Worm (Caenorhabditis elegans) whole organism, L4 larva: ENCODE measurements around the gene F43C11.2.

ENCODE experiments used
- F49E8.2 ChIP-seq: sonication (generic microtip); optimal IDR thresholded peaks from 2 replicates; lab custom pipeline; 2016; ENCODE audit warnings: missing compliant biosample characterization, mild to moderate bottlenecking, missing genetic modification characterization, borderline replicate concordance
- T20F7.1 ChIP-seq: fragments of 200-800 bp; sonication (Bioruptor generic); optimal IDR thresholded peaks from 2 replicates; lab custom pipeline; 2018; ENCODE audit warnings: mild to moderate bottlenecking, missing genetic modification characterization, missing compliant biosample characterization
- Y75B8A.6 ChIP-seq: fragments of 200-800 bp; sonication (Bioruptor generic); IDR thresholded peaks from 2 replicates; pipeline ENCODE4 v1.3.6; 2022; ENCODE audit warnings: missing genetic modification reagents, missing genetic modification characterization, missing compliant biosample characterization
- aha-1 ChIP-seq: fragments of 150-350 bp; peaks from one replicate; lab custom pipeline; 2014; ENCODE audit warnings: missing biosample characterization, missing genetic modification characterization
- ceh-32 ChIP-seq: sonication (generic microtip); optimal IDR thresholded peaks from 2 replicates; lab custom pipeline; 2016; ENCODE audit warnings: mild to moderate bottlenecking, missing genetic modification characterization, missing compliant biosample characterization; ENCODE audit not compliant: poor library complexity
- ceh-44 ChIP-seq: fragments of 200-800 bp; sonication (Bioruptor generic); IDR thresholded peaks from 2 replicates; pipeline ENCODE4 v1.3.6; 2022; ENCODE audit warnings: missing genetic modification reagents, missing genetic modification characterization, missing compliant biosample characterization
- ctbp-1 ChIP-seq: fragments of 200-800 bp; sonication (Bioruptor generic); IDR thresholded peaks from 2 replicates; pipeline ENCODE4 v1.3.6; 2022; ENCODE audit warnings: missing genetic modification reagents, missing genetic modification characterization, missing compliant biosample characterization
- daf-12 ChIP-seq: fragments of 150-350 bp; optimal IDR thresholded peaks from 2 replicates; lab custom pipeline; 2014; ENCODE audit warnings: missing biosample characterization, missing genetic modification reagents, missing genetic modification characterization
- daf-16 ChIP-seq, 3 experiments: sonication (generic microtip); optimal IDR thresholded peaks; 2 replicates each; lab custom pipeline; 2016 to 2017; ENCODE audit warnings: missing genetic modification characterization in 3 of 3, missing genetic modification reagents in 3 of 3, mild to moderate bottlenecking in 2 of 3, missing compliant biosample characterization in 2 of 3, missing biosample characterization in 1 of 3, moderate library complexity in 1 of 3
- daf-8 ChIP-seq: fragments of 200-800 bp; sonication (Bioruptor generic); IDR thresholded peaks from 2 replicates; pipeline ENCODE4 v1.3.6; 2022; ENCODE audit warnings: missing genetic modification characterization, missing compliant biosample characterization
- dmd-6 ChIP-seq: fragments of 200-800 bp; sonication (Bioruptor generic); IDR thresholded peaks from 2 replicates; pipeline ENCODE4 v1.3.6; 2022; ENCODE audit warnings: missing genetic modification reagents, missing genetic modification characterization, missing compliant biosample characterization
- duxl-1 ChIP-seq: sonication (generic microtip); optimal IDR thresholded peaks from 2 replicates; lab custom pipeline; 2016; ENCODE audit warnings: mild to moderate bottlenecking, missing genetic modification characterization, moderate library complexity, missing compliant biosample characterization; ENCODE audit not compliant: poor library complexity
- dve-1 ChIP-seq: sonication (generic microtip); optimal IDR thresholded peaks from 2 replicates; lab custom pipeline; 2017; ENCODE audit warnings: antibody characterized with exemption, mild to moderate bottlenecking, missing genetic modification characterization, missing compliant biosample characterization; ENCODE audit not compliant: insufficient read depth
- hlh-11 ChIP-seq: fragments of 200-800 bp; sonication (Bioruptor generic); optimal IDR thresholded peaks from 2 replicates; lab custom pipeline; 2018; ENCODE audit warnings: mild to moderate bottlenecking, missing genetic modification characterization, missing compliant biosample characterization
- hlh-30 ChIP-seq: sonication (generic microtip); optimal IDR thresholded peaks from 2 replicates; lab custom pipeline; 2017; ENCODE audit warnings: antibody characterized with exemption, mild to moderate bottlenecking, missing genetic modification characterization, missing compliant biosample characterization; ENCODE audit not compliant: insufficient read depth
- hmg-1.1 ChIP-seq: fragments of 200-800 bp; sonication (Bioruptor generic); IDR thresholded peaks from 2 replicates; pipeline ENCODE4 v1.3.6; 2022; ENCODE audit warnings: missing genetic modification reagents, missing genetic modification characterization, missing compliant biosample characterization
- lin-1 ChIP-seq: fragments of 200-800 bp; sonication (Bioruptor generic); IDR thresholded peaks from 2 replicates; pipeline ENCODE4 v1.3.6; 2022; ENCODE audit warnings: missing genetic modification reagents, missing genetic modification characterization, missing compliant biosample characterization
- lin-15B ChIP-seq: fragments of 150-350 bp; sonication (generic microtip); optimal IDR thresholded peaks from 3 replicates; lab custom pipeline; 2014; ENCODE audit warnings: missing biosample characterization, missing genetic modification characterization
- lin-29 ChIP-seq: fragments of 200-800 bp; sonication (Bioruptor generic); IDR thresholded peaks from 2 replicates; pipeline ENCODE4 v1.3.6; 2022; ENCODE audit warnings: missing genetic modification reagents, missing genetic modification characterization, missing compliant biosample characterization
- nhr-237 ChIP-seq: sonication (generic microtip); optimal IDR thresholded peaks from 2 replicates; lab custom pipeline; 2017; ENCODE audit warnings: missing biosample characterization, missing genetic modification characterization
- nhr-28 ChIP-seq: fragments of 150-350 bp; optimal IDR thresholded peaks from 2 replicates; lab custom pipeline; 2014; ENCODE audit warnings: missing biosample characterization, missing genetic modification characterization
- nhr-41 ChIP-seq: fragments of 200-800 bp; sonication (Bioruptor generic); IDR thresholded peaks from 2 replicates; pipeline ENCODE4 v1.3.6; 2022; ENCODE audit warnings: missing genetic modification reagents, missing genetic modification characterization, missing compliant biosample characterization
- nhr-6 ChIP-seq: fragments of 150-350 bp; optimal IDR thresholded peaks from 2 replicates; lab custom pipeline; 2014; ENCODE audit warnings: missing biosample characterization, missing genetic modification characterization
- php-3 ChIP-seq: fragments of 200-800 bp; sonication (Bioruptor generic); IDR thresholded peaks from 2 replicates; pipeline ENCODE4 v1.3.6; 2022; ENCODE audit warnings: missing genetic modification reagents, missing genetic modification characterization, missing compliant biosample characterization
- pqm-1 ChIP-seq: sonication (generic microtip); optimal IDR thresholded peaks from 2 replicates; lab custom pipeline; 2017; ENCODE audit warnings: missing biosample characterization, missing genetic modification characterization
- set-16 ChIP-seq: fragments of 200-800 bp; sonication (Bioruptor generic); IDR thresholded peaks from 2 replicates; pipeline ENCODE4 v1.3.6; 2022; ENCODE audit warnings: missing genetic modification reagents, missing genetic modification characterization, missing compliant biosample characterization
- spr-3 ChIP-seq: fragments of 200-800 bp; sonication (Bioruptor generic); optimal IDR thresholded peaks from 2 replicates; lab custom pipeline; 2018; ENCODE audit warnings: mild to moderate bottlenecking, missing genetic modification characterization, missing compliant biosample characterization
- unc-39 ChIP-seq: sonication (generic microtip); optimal IDR thresholded peaks from 2 replicates; lab custom pipeline; 2017; ENCODE audit warnings: missing biosample characterization, missing genetic modification characterization
- unc-62 ChIP-seq, 3 experiments: fragments of 150-350 bp in 1 of 3; sonication (generic microtip); optimal IDR thresholded peaks in 2 of 3; peaks in 1 of 3; 1 replicate in 1 of 3; 2 replicates in 2 of 3; lab custom pipeline; 2014 to 2017; ENCODE audit warnings: missing biosample characterization in 3 of 3, missing genetic modification characterization in 3 of 3, missing genetic modification reagents in 3 of 3, missing genotype in 1 of 3
- ztf-7 ChIP-seq: fragments of 150-350 bp; optimal IDR thresholded peaks from 2 replicates; lab custom pipeline; 2014; ENCODE audit warnings: missing biosample characterization, missing genetic modification characterization

F43C11.2 gene

ce11 chrII:2317883-2318357 is 36.7 kb upstream of the F43C11.2 start, which contains the start of the genes ZK1240.5 and ZK1240.9:
TSS of gene ZK1240.5 (minus strand) at chrII:2317933.
TSS of gene ZK1240.9 (plus strand) at chrII:2318189.
- TF ChIP-seq pqm-1 (tag; lab: Kevin White, UChicago) (peak; percentile 76), lin-15B (tag; lab: Kevin White, UChicago) (no peak), dmd-6 (GFP tag; lab: Robert Waterston, UW) (0 out of 2 replicates have a peak, but pooled peaks have one; percentile 14), nhr-28 (peak; percentile 26), lin-29 (no peak), unc-62 (GFP tag; optimal IDR thresholded peaks at IDR 0.05 in 1 of 2; lab: Kevin White, UChicago) (peak in 1 of 2 experiments; percentile 72), unc-62 (tag; optimal IDR thresholded peaks at IDR 0.05; lab: Kevin White, UChicago) (no peak), aha-1 (tag; lab: Kevin White, UChicago) (peak; percentile 22), php-3 (GFP tag; lab: Robert Waterston, UW) (peak; percentile 9; the same call in 1 of the 2 replicates)
- TF ChIP-seq, all 104 proteins: peak for 6

- TF ChIP-seq ceh-32 (tag; lab: Kevin White, UChicago), result no peak
- TF ChIP-seq dmd-6 (GFP tag; lab: Robert Waterston, UW), result peak; percentile 69
- no peak for TF ChIP-seq duxl-1 (tag; lab: Kevin White, UChicago)
- peak; percentile 23 for TF ChIP-seq dve-1
- TF ChIP-seq hlh-11 (tag; lab: Kevin White, UChicago), result peak; percentile 58
- TF ChIP-seq php-3 (GFP tag; lab: Robert Waterston, UW), result 0 out of 2 replicates have a peak, but pooled peaks have one; percentile 48
- peak; percentile 55; the same call in 1 of the 2 replicates for TF ChIP-seq nhr-41 (GFP tag; lab: Robert Waterston, UW)
- no peak for TF ChIP-seq daf-12 (tag; lab: Kevin White, UChicago)
- no peak for TF ChIP-seq daf-16 (GFP tag; optimal IDR thresholded peaks at IDR 0.05; lab: Kevin White, UChicago)
- TF ChIP-seq daf-16 (tag; optimal IDR thresholded peaks at IDR 0.05; lab: Kevin White, UChicago), result peak; percentile 62
- TF ChIP-seq unc-62 (GFP tag; optimal IDR thresholded peaks at IDR 0.05 in 1 of 2; lab: Kevin White, UChicago), result peak in 1 of 2 experiments; percentile 37
- TF ChIP-seq unc-62 (tag; optimal IDR thresholded peaks at IDR 0.05; lab: Kevin White, UChicago), result no peak
- TF ChIP-seq pqm-1 (tag; lab: Kevin White, UChicago), result peak; percentile 91
- TF ChIP-seq aha-1 (tag; lab: Kevin White, UChicago), result peak; percentile 80
- peak; percentile 78 for TF ChIP-seq nhr-28
- TF ChIP-seq T20F7.1 (GFP tag; lab: Kevin White, UChicago), result peak; percentile 32
These were observed 34.5 kb upstream of the F43C11.2 start, which contains the start of gene ZK1240.3 for ce11 chrII:2320097-2320496. TSS of gene ZK1240.3 (plus strand) at chrII:2320334.

DNA sequence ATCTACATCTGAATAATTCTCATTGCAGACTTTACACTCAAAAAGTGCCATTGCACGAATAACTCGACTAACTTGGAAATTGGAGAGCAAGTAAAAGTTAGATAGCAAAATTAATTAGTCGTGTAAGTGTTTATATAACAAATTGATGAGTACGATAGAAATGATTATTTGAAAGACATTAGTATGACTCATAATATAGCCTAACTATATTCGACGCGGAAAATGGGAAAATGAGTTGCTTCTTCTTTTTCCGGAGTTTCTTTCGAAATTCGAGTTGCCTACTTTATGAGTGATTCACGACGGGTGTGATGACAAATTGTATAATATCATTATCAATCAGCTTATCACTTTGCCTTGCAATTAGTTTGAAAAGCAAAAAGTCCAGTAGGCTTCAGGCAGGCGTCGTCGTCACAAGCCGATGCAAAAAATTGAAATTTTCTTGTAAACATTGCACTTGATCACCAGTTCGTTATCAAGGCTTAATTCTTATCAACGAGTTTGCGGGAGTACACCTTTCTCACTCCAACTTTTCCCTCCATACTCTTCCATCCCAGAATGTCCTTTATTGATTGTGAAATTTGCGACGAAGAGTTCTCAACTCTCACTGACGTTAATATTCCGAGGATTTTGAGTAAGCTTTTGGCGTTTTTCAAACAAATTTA is 31.6 kb upstream of the F43C11.2 start, which contains the start of the genes ZK1240.6 and ZK1240.2:
Gene ZK1240.6 (minus strand): TSS at position 51 of the 662 bp plus-strand sequence.
Gene ZK1240.2 (plus strand): TSS at position 520 of the 662 bp plus-strand sequence.
- no peak for TF ChIP-seq daf-16 (GFP tag; optimal IDR thresholded peaks at IDR 0.05; lab: Kevin White, UChicago)
- peak; percentile 72 for TF ChIP-seq daf-16 (tag; optimal IDR thresholded peaks at IDR 0.05; lab: Kevin White, UChicago)
- TF ChIP-seq pqm-1 (tag; lab: Kevin White, UChicago), result peak; percentile 85
- no peak for TF ChIP-seq ztf-7 (tag; lab: Kevin White, UChicago)
- TF ChIP-seq hlh-30, result peak; percentile 29
- no peak for TF ChIP-seq Y75B8A.6 (GFP tag; lab: Robert Waterston, UW)
- TF ChIP-seq lin-1 (GFP tag; lab: Robert Waterston, UW), result peak; percentile 17; the same call in 1 of the 2 replicates
- TF ChIP-seq dmd-6 (GFP tag; lab: Robert Waterston, UW), result peak; percentile 76
- peak; percentile 69 for TF ChIP-seq nhr-28
- peak; percentile 55 for TF ChIP-seq hlh-11 (tag; lab: Kevin White, UChicago)
- TF ChIP-seq dve-1, result peak; percentile 51

DNA sequence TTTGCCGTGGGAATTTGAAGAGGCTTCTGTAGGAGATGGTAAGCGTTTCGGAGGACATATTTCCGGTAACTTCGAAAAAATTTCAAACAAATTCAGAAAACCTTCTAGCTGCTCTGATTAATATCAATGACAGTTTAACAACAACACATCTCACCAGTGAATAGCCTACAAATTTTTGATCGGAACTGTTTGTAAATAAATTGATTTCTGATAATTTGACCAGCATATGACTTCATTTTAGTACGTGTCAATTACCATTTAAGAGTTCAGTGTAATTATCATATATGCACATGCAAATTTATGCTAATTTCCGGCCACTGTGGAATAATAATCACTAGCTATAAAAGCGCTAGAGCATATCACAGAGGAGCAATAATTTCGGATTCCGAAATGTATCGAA is 29.6 kb upstream of the F43C11.2 start, which contains the start of gene ZK1240.11:
Gene ZK1240.11 (plus strand): TSS at position 301 of the 400 bp plus-strand sequence.
- TF ChIP-seq hmg-1.1 (GFP tag; lab: Robert Waterston, UW) (no peak), set-16 (GFP tag; lab: Robert Waterston, UW) (no peak), nhr-237 (tag; lab: Kevin White, UChicago) (no peak), nhr-6 (no peak), F49E8.2 (tag; lab: Kevin White, UChicago) (no peak), unc-39 (no peak), ceh-44 (no peak), daf-8 (GFP tag; lab: Robert Waterston, UW) (no peak), ctbp-1 (GFP tag; lab: Robert Waterston, UW) (no peak), spr-3 (GFP tag; lab: Kevin White, UChicago) (no peak), T20F7.1 (GFP tag; lab: Kevin White, UChicago) (no peak), daf-16 (GFP tag; optimal IDR thresholded peaks at IDR 0.05; lab: Kevin White, UChicago) (no peak), daf-16 (tag; optimal IDR thresholded peaks at IDR 0.05; lab: Kevin White, UChicago) (no peak)
